Fruit fly (Drosophila melanogaster): ENCODE measurements around the gene Nup58.

Nup58 gene

dm6 chr3R:19620953-19621352 is 23.9 kb upstream of the Nup58 start (continued):
- TF ChIP-seq CG16815 (GFP tag; optimal IDR thresholded peaks at IDR 0.05): no peak
- TF ChIP-seq CrebB (tag; optimal IDR thresholded peaks at IDR 0.05): no peak
- no peak for TF ChIP-seq h (optimal IDR thresholded peaks at IDR 0.05)
- no peak for TF ChIP-seq E2f1 (GFP tag; IDR thresholded peaks at IDR 0.05)
- TF ChIP-seq CG1647 (GFP tag; optimal IDR thresholded peaks at IDR 0.05): no peak
- peak; percentile 73 for TF ChIP-seq Jarid2 (GFP tag; optimal IDR thresholded peaks at IDR 0.05)
- TF ChIP-seq NfI (GFP tag; optimal IDR thresholded peaks at IDR 0.05): no peak
- 0 out of 2 replicates have a peak, but pooled peaks have one; percentile 5 for TF ChIP-seq onecut (GFP tag; IDR thresholded peaks at IDR 0.05)
- no peak for TF ChIP-seq CG1603 (tag; optimal IDR thresholded peaks at IDR 0.05)
- no peak for TF ChIP-seq sim (GFP tag; IDR thresholded peaks at IDR 0.05)
- TF ChIP-seq CG17802 (tag; optimal IDR thresholded peaks at IDR 0.05): no peak
- no peak for TF ChIP-seq CG8089 (GFP tag; optimal IDR thresholded peaks at IDR 0.05)
- no peak for TF ChIP-seq gce (GFP tag; IDR thresholded peaks at IDR 0.05)
- TF ChIP-seq GATAe (GFP tag; conservative IDR thresholded peaks at IDR 0.05): no peak
- TF ChIP-seq eyg (GFP tag; optimal IDR thresholded peaks at IDR 0.05): peak; percentile 17
- TF ChIP-seq chif (GFP tag; optimal IDR thresholded peaks at IDR 0.05): no peak
- TF ChIP-seq CG11247 (GFP tag; IDR thresholded peaks at IDR 0.05): no peak
- TF ChIP-seq CG3281 (GFP tag; optimal IDR thresholded peaks at IDR 0.05): no peak
- TF ChIP-seq hth (optimal IDR thresholded peaks at IDR 0.05): no peak
- TF ChIP-seq Side (GFP tag; optimal IDR thresholded peaks at IDR 0.05): no peak
- no peak for TF ChIP-seq Dip2 (GFP tag; IDR thresholded peaks at IDR 0.05)
- TF ChIP-seq nom (GFP tag; optimal IDR thresholded peaks at IDR 0.05): no peak
- no peak for TF ChIP-seq Tbp (GFP tag; optimal IDR thresholded peaks at IDR 0.05)
- TF ChIP-seq CG10543 (GFP tag; optimal IDR thresholded peaks at IDR 0.05): peak; percentile 90
- TF ChIP-seq kni (GFP tag; optimal IDR thresholded peaks at IDR 0.05): no peak
- TF ChIP-seq z (GFP tag; IDR thresholded peaks at IDR 0.05): peak; percentile 86
- no peak for TF ChIP-seq CG11504 (tag; optimal IDR thresholded peaks at IDR 0.05)
- TF ChIP-seq zen (tag; optimal IDR thresholded peaks at IDR 0.05): no peak
- TF ChIP-seq phol (tag; optimal IDR thresholded peaks at IDR 0.05): no peak
- 0 out of 3 replicates have a peak, but pooled peaks have one; percentile 13 for TF ChIP-seq otp (GFP tag; IDR thresholded peaks at IDR 0.05)
- no peak for TF ChIP-seq ranshi (GFP tag; IDR thresholded peaks at IDR 0.05)
- no peak for TF ChIP-seq CG17568 (GFP tag; optimal IDR thresholded peaks at IDR 0.05)
- TF ChIP-seq crol (GFP tag; IDR thresholded peaks at IDR 0.05): no peak
- TF ChIP-seq Ptx1 (GFP tag; IDR thresholded peaks at IDR 0.05): no peak

- TF ChIP-seq Bteb2 (GFP tag; optimal IDR thresholded peaks at IDR 0.05): no peak
- peak; percentile 97 for TF ChIP-seq mirr (GFP tag; optimal IDR thresholded peaks at IDR 0.05)
- no peak for TF ChIP-seq CG3838 (GFP tag; optimal IDR thresholded peaks at IDR 0.05)
- TF ChIP-seq D19B (GFP tag; optimal IDR thresholded peaks at IDR 0.05): no peak
- TF ChIP-seq Vsx1 (GFP tag; optimal IDR thresholded peaks at IDR 0.05): peak; percentile 73
- no peak for TF ChIP-seq btn (GFP tag; optimal IDR thresholded peaks at IDR 0.05)
- TF ChIP-seq sug (tag; optimal IDR thresholded peaks at IDR 0.05): peak; percentile 84
- peak; percentile 3 for TF ChIP-seq B-H2 (GFP tag; optimal IDR thresholded peaks at IDR 0.05)
- TF ChIP-seq lab (GFP tag; optimal IDR thresholded peaks at IDR 0.05): peak; percentile 39
- 0 out of 4 replicates have a peak, but pooled peaks have one; percentile 39 for TF ChIP-seq chinmo (GFP tag; IDR thresholded peaks at IDR 0.05; ENCODE audit: partially characterized antibody)
- peak; percentile 70 for TF ChIP-seq CG18599 (GFP tag; optimal IDR thresholded peaks at IDR 0.05)
- no peak for TF ChIP-seq CG10431 (GFP tag; optimal IDR thresholded peaks at IDR 0.05)
- no peak for TF ChIP-seq stwl (tag; optimal IDR thresholded peaks at IDR 0.05)
- TF ChIP-seq Hey (tag; optimal IDR thresholded peaks at IDR 0.05): peak; percentile 84
- peak; percentile 50 for TF ChIP-seq HmgZ (tag; optimal IDR thresholded peaks at IDR 0.05)
- no peak for TF ChIP-seq fd64A (GFP tag; optimal IDR thresholded peaks at IDR 0.05)
- TF ChIP-seq unpg (GFP tag; optimal IDR thresholded peaks at IDR 0.05): peak; percentile 10
- TF ChIP-seq stc (GFP tag; IDR thresholded peaks at IDR 0.05): peak; percentile 11; the same call in 1 of the 2 replicates
- no peak for TF ChIP-seq jigr1 (GFP tag; IDR thresholded peaks at IDR 0.05)
- TF ChIP-seq gro (GFP tag; optimal IDR thresholded peaks at IDR 0.05): peak; percentile 85
Measured at dm6 chr3R:19622005-19622404, 22.8 kb upstream of the Nup58 start.
